Worm (Caenorhabditis elegans) whole organism, L3 larva: ENCODE measurements around the gene Y54G11A.3.

Experiments used
- R02D3.7 ChIP-seq: fragments of 150-350 bp; optimal IDR thresholded peaks from 2 replicates; lab custom pipeline; 2014; ENCODE audit warnings: missing biosample characterization, missing genetic modification characterization
- ZK546.5 ChIP-seq: sonication (generic microtip); optimal IDR thresholded peaks from 2 replicates; lab custom pipeline; 2017; ENCODE audit warnings: missing biosample characterization, missing genetic modification characterization
- aly-2 ChIP-seq: fragments of 150-350 bp; optimal IDR thresholded peaks from 2 replicates; lab custom pipeline; 2014; ENCODE audit warnings: missing biosample characterization, missing genetic modification characterization
- ama-1 ChIP-seq: fragments of 150-350 bp; optimal IDR thresholded peaks from 2 replicates; lab custom pipeline; 2018
- ceh-16 ChIP-seq: sonication (generic microtip); optimal IDR thresholded peaks from 2 replicates; lab custom pipeline; 2017; ENCODE audit warnings: missing biosample characterization, missing genetic modification characterization
- ceh-82 ChIP-seq: fragments of 150-350 bp; optimal IDR thresholded peaks from 2 replicates; lab custom pipeline; 2014; ENCODE audit warnings: missing biosample characterization, missing genetic modification characterization
- egl-27 ChIP-seq: sonication (generic microtip); optimal IDR thresholded peaks from 4 replicates; lab custom pipeline; 2017; ENCODE audit warnings: missing biosample characterization, missing genetic modification reagents, missing genetic modification characterization
- egl-5 ChIP-seq: fragments of 150-350 bp; optimal IDR thresholded peaks from 2 replicates; lab custom pipeline; 2017; ENCODE audit warnings: missing biosample characterization, missing genetic modification reagents, missing genetic modification characterization, inconsistent platforms
- elt-1 ChIP-seq: fragments of 150-350 bp; optimal IDR thresholded peaks from 2 replicates; lab custom pipeline; 2014; ENCODE audit warnings: missing biosample characterization, missing genetic modification characterization
- elt-2 ChIP-seq: sonication (generic microtip); optimal IDR thresholded peaks from 2 replicates; lab custom pipeline; 2016; ENCODE audit warnings: missing genetic modification reagents, mild to moderate bottlenecking, missing genetic modification characterization, missing compliant biosample characterization
- elt-3 ChIP-seq, 3 experiments: fragments of 150-350 bp in 1 of 3; sonication (generic microtip) in 2 of 3; optimal IDR thresholded peaks; 2 replicates in 2 of 3; 4 replicates in 1 of 3; lab custom pipeline; 2014 to 2017; ENCODE audit warnings: missing biosample characterization in 3 of 3, missing genetic modification characterization in 3 of 3
- fkh-2 ChIP-seq: fragments of 150-350 bp; optimal IDR thresholded peaks from 2 replicates; lab custom pipeline; 2014; ENCODE audit warnings: missing biosample characterization, missing genetic modification reagents, missing genetic modification characterization
- fos-1 ChIP-seq: fragments of 150-350 bp; optimal IDR thresholded peaks from 2 replicates; lab custom pipeline; 2014; ENCODE audit warnings: missing biosample characterization, missing genetic modification characterization
- hmg-11 ChIP-seq: sonication (generic microtip); optimal IDR thresholded peaks from 2 replicates; lab custom pipeline; 2016; ENCODE audit warnings: missing genetic modification characterization, missing compliant biosample characterization
- jun-1 ChIP-seq: fragments of 150-350 bp; optimal IDR thresholded peaks from 2 replicates; lab custom pipeline; 2014; ENCODE audit warnings: missing biosample characterization, missing genetic modification reagents, missing genetic modification characterization
- lin-15B ChIP-seq: fragments of 150-350 bp; optimal IDR thresholded peaks from 2 replicates; lab custom pipeline; 2014; ENCODE audit warnings: missing biosample characterization, missing genetic modification characterization
- lin-39 ChIP-seq: fragments of 150-350 bp; optimal IDR thresholded peaks from 2 replicates; lab custom pipeline; 2018; ENCODE audit warnings: missing biosample characterization, missing genetic modification reagents, missing genetic modification characterization
- lsy-12 ChIP-seq: sonication (generic microtip); optimal IDR thresholded peaks from 2 replicates; lab custom pipeline; 2016; ENCODE audit warnings: mild to moderate bottlenecking, missing genetic modification characterization, missing compliant biosample characterization
- mml-1 ChIP-seq: fragments of 150-350 bp; sonication (generic microtip); optimal IDR thresholded peaks from 3 replicates; lab custom pipeline; 2014; ENCODE audit warnings: missing biosample characterization, missing genetic modification characterization
- nfya-1 ChIP-seq: sonication (generic microtip); optimal IDR thresholded peaks from 2 replicates; lab custom pipeline; 2017; ENCODE audit warnings: missing genetic modification characterization, mild to moderate bottlenecking, missing compliant biosample characterization, antibody characterized with exemption, moderate library complexity; ENCODE audit not compliant: insufficient read depth
- nhr-12 ChIP-seq: fragments of 150-350 bp; optimal IDR thresholded peaks from 2 replicates; lab custom pipeline; 2014; ENCODE audit warnings: missing biosample characterization, missing genetic modification characterization
- nhr-23 ChIP-seq: fragments of 150-350 bp; optimal IDR thresholded peaks from 2 replicates; lab custom pipeline; 2014; ENCODE audit warnings: missing biosample characterization, missing genetic modification reagents, missing genetic modification characterization
- nhr-25 ChIP-seq: sonication (generic microtip); optimal IDR thresholded peaks from 2 replicates; lab custom pipeline; 2017; ENCODE audit warnings: missing biosample characterization, missing genetic modification characterization
- nhr-43 ChIP-seq: sonication (generic microtip); optimal IDR thresholded peaks from 2 replicates; lab custom pipeline; 2016; ENCODE audit warnings: mild to moderate bottlenecking, missing genetic modification characterization, missing compliant biosample characterization; ENCODE audit not compliant: poor library complexity, severe bottlenecking
- nhr-67 ChIP-seq: fragments of 150-350 bp; optimal IDR thresholded peaks from 2 replicates; lab custom pipeline; 2014; ENCODE audit warnings: missing biosample characterization, missing genetic modification characterization
- nhr-76 ChIP-seq: fragments of 150-350 bp; sonication (generic microtip); optimal IDR thresholded peaks from 5 replicates; lab custom pipeline; 2014; ENCODE audit warnings: missing biosample characterization, missing genetic modification characterization
- pha-4 ChIP-seq: fragments of 150-350 bp; optimal IDR thresholded peaks from 2 replicates; lab custom pipeline; 2014; ENCODE audit warnings: missing biosample characterization, missing genetic modification reagents, missing genetic modification characterization
- sea-2 ChIP-seq: fragments of 150-350 bp; sonication (generic microtip); optimal IDR thresholded peaks from 4 replicates; lab custom pipeline; 2014; ENCODE audit warnings: missing biosample characterization, missing genetic modification reagents, missing genetic modification characterization
- skn-1 ChIP-seq: fragments of 150-350 bp; optimal IDR thresholded peaks from 2 replicates; lab custom pipeline; 2014; ENCODE audit warnings: missing biosample characterization, missing genetic modification characterization
- snpc-4 ChIP-seq: fragments of 150-350 bp; optimal IDR thresholded peaks from 2 replicates; lab custom pipeline; 2014; ENCODE audit warnings: missing biosample characterization, missing genetic modification characterization
- tbx-2 ChIP-seq: sonication (generic microtip); optimal IDR thresholded peaks from 2 replicates; lab custom pipeline; 2016; ENCODE audit warnings: mild to moderate bottlenecking, missing genetic modification characterization, missing compliant biosample characterization
- unc-39 ChIP-seq: sonication (generic microtip); optimal IDR thresholded peaks from 4 replicates; lab custom pipeline; 2017; ENCODE audit warnings: missing biosample characterization, missing genetic modification characterization
- unc-62 ChIP-seq: fragments of 150-350 bp; sonication (generic microtip); optimal IDR thresholded peaks from 4 replicates; lab custom pipeline; 2014; ENCODE audit warnings: missing biosample characterization, missing genetic modification reagents, missing genetic modification characterization
- zag-1 ChIP-seq: fragments of 150-350 bp; optimal IDR thresholded peaks from 2 replicates; lab custom pipeline; 2014; ENCODE audit warnings: missing biosample characterization, missing genetic modification characterization
- ztf-4 ChIP-seq: fragments of 150-350 bp; optimal IDR thresholded peaks from 2 replicates; lab custom pipeline; 2014; ENCODE audit warnings: missing biosample characterization, missing genetic modification characterization

Gene Y54G11A.3

DNA sequence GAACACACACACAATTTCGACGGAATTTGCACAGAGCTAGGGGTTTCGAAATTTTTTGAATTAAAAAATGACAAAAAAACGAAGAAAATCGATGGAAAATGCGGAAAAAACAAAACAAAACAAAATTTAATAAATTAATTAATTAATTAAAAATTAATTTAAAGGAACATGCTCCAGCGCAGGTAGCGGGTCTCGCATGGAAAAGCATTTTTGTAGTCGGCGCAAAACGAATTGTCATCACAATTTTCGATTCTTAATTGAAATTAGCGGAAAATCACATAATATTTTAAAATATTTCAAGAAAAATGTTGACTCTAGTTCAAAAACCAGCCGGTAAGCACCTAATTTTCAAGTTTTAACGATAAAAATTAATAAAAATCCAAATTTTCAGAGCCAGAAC lies at the start of gene Y54G11A.3:
TSS of gene Y54G11A.3 (plus strand) at position 213 of the 400 bp plus-strand sequence.
- TF ChIP-seq zag-1 (tag; lab: Kevin White, UChicago) (no peak), fkh-2 (tag; lab: Kevin White, UChicago) (no peak), aly-2 (tag; lab: Kevin White, UChicago) (no peak), nhr-25 (tag; lab: Kevin White, UChicago) (no peak), elt-2 (no peak), nhr-67 (no peak), ZK546.5 (no peak), mml-1 (tag; lab: Kevin White, UChicago) (no peak), pha-4 (tag; lab: Kevin White, UChicago) (no peak), nhr-43 (tag; lab: Kevin White, UChicago) (no peak), unc-62 (GFP tag; lab: Kevin White, UChicago) (no peak), elt-1 (tag; lab: Kevin White, UChicago) (no peak), nhr-76 (no peak), egl-27 (no peak), nhr-12 (tag; lab: Kevin White, UChicago) (no peak), R02D3.7 (tag; lab: Kevin White, UChicago) (no peak), snpc-4 (tag; lab: Kevin White, UChicago) (no peak), tbx-2 (tag; lab: Kevin White, UChicago) (no peak), unc-39 (no peak)

DNA sequence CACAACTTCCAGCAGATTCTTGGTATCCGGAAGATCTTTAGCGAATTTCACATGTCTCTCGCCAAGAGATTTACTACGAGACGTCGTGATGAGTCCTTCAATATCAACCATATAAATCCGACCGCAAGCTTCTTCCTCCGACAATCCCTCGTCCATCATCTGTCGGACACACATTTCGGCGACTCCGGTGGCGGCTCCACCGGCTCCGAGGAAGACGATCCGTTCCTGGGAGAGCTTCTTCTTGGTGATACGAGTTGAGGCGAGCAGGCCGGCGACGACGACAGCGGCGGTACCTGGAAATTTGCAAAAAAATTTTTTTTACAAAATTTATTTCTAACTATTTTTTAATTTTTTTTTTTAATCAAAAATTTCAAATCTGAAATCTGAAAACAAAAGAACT lies 46.3 kb upstream of the Y54G11A.3 start:
- no peak for TF ChIP-seq pha-4 (tag; lab: Kevin White, UChicago)
- no peak for TF ChIP-seq nhr-67
- no peak for TF ChIP-seq nfya-1 (tag; lab: Kevin White, UChicago)
- TF ChIP-seq nhr-76: no peak
- TF ChIP-seq fos-1: no peak
- no peak for TF ChIP-seq R02D3.7 (tag; lab: Kevin White, UChicago)
- no peak for TF ChIP-seq nhr-23 (tag; lab: Kevin White, UChicago)
- TF ChIP-seq lin-39 (tag; lab: Kevin White, UChicago): no peak
- no peak for TF ChIP-seq ceh-82 (tag; lab: Kevin White, UChicago)
- TF ChIP-seq jun-1: no peak

DNA sequence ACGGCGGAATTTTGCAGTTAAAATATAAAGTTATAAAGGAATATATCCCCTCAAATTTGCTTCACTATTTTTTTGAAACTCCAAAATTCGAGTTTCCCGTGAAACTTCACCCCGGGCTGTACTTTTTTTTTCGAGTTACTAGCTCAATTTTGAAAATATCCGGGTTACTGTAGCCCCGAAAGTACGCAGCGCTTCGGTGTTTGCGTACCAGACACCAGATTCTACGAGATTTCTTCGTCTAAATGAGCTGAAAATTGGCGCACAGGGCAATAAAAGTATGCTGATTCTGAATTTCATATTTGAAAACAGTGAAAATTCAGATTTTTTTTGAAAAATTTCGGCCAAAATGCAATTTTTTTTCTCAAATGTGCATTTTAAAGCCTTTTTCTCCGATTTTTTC lies 45.5 kb upstream of the Y54G11A.3 start:
- TF ChIP-seq tbx-2 (tag; lab: Kevin White, UChicago): no peak
- TF ChIP-seq ceh-82 (tag; lab: Kevin White, UChicago): no peak
- no peak for TF ChIP-seq lin-39 (tag; lab: Kevin White, UChicago)
- TF ChIP-seq elt-1 (tag; lab: Kevin White, UChicago): no peak
- no peak for TF ChIP-seq skn-1
- TF ChIP-seq elt-3 (tag; optimal IDR thresholded peaks at IDR 0.05; lab: Kevin White, UChicago): no peak
- TF ChIP-seq ceh-16 (tag; lab: Kevin White, UChicago): no peak
- TF ChIP-seq sea-2 (GFP tag; lab: Kevin White, UChicago): no peak
- TF ChIP-seq ama-1 (lab: Kevin White, UChicago): no peak
- no peak for TF ChIP-seq ztf-4 (tag; lab: Kevin White, UChicago)
- TF ChIP-seq unc-62 (GFP tag; lab: Kevin White, UChicago): no peak
- no peak for TF ChIP-seq hmg-11 (tag; lab: Kevin White, UChicago)
- no peak for TF ChIP-seq lin-15B

DNA sequence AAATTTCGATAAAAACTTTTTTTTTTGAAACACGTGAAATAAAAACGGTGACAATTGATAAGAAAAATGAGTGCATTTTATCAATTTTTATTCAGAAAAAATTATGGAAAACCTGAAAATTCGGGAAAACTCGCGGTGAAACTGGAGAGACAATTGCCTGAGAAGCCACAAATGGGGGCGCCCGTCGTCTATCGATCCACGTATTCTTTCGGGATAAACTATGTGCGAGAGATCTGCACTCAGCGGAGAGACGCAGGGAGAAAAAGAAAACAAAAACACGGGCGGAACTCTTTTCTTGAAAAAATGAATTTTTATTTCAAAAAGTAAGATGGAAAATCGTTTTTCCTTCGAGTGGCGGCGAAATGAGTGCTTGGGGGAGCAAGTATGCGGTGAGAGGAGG lies 42.5 kb upstream of the Y54G11A.3 start, which contains the start of gene men-1:
TSS of gene men-1 (minus strand) at position 242 of the 400 bp plus-strand sequence.
- peak; percentile 36 for TF ChIP-seq hmg-11 (tag; lab: Kevin White, UChicago)
- TF ChIP-seq elt-2: peak; percentile 42
- TF ChIP-seq egl-5: no peak
- TF ChIP-seq pha-4 (tag; lab: Kevin White, UChicago): peak; percentile 8
- peak; percentile 2 for TF ChIP-seq nfya-1 (tag; lab: Kevin White, UChicago)

DNA sequence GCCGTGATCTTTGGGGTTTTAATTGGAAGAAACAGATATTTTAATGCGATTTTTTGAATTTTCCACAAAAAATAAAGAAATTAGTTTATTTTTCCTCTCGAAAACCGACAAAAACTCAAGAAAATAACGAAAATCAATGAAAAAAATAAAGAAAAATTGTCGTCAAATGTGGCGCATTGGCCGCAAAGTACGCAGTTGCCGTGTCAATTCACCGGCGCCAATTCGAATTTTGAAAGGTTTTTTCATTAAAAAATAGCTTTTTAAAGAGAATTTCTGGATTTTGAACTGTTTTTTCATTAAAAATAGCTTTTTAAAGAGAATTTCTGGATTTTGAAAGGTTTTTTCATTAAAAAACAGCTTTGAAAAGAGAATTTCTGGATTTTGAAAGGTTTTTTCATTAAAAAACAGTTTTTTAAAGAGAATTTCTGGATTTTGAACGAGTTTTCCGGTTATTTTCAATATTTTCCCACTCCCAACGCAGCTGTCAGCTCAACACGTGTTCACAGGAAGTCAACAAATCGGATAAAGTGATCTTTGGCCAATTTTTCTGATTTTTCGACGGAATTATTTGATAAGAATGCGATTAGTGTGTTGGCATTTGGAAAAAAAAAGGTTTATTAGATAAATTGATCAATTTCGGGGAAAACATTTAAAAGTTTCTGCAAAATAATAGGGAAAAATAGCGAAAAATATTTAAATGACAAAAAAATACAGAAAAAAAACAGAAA lies 41.9 kb upstream of the Y54G11A.3 start:
- TF ChIP-seq lsy-12: no peak
- TF ChIP-seq elt-2: peak; percentile 52
